Worm (Caenorhabditis elegans) whole organism, L1 larva: ENCODE data around the gene sipa-1.

ENCODE experiments used
- alr-1 ChIP-seq: fragments of 200-800 bp; sonication (Bioruptor generic); optimal IDR thresholded peaks from 2 replicates; lab custom pipeline; 2018; ENCODE audit warnings: borderline replicate concordance, mild to moderate bottlenecking, missing genetic modification characterization, missing compliant biosample characterization
- ceh-88 ChIP-seq: fragments of 200-800 bp; sonication (Bioruptor generic); IDR thresholded peaks from 2 replicates; pipeline ENCODE4 v1.3.6; 2022; ENCODE audit warnings: missing genetic modification characterization, missing compliant biosample characterization
- dpl-1 ChIP-seq, 3 experiments: fragments of 150-350 bp in 2 of 3; sonication (generic microtip) in 1 of 3; optimal IDR thresholded peaks; 2 replicates each; lab custom pipeline; 2014 to 2017; ENCODE audit warnings: missing biosample characterization in 3 of 3, missing genetic modification characterization in 3 of 3, missing genetic modification reagents in 3 of 3
- dsc-1 ChIP-seq: sonication (generic microtip); optimal IDR thresholded peaks from 2 replicates; lab custom pipeline; 2016; ENCODE audit warnings: mild to moderate bottlenecking, missing genetic modification characterization, missing compliant biosample characterization
- efl-1 ChIP-seq, 4 experiments: fragments of 150-350 bp; optimal IDR thresholded peaks in 3 of 4; peaks in 1 of 4; 1 replicate in 1 of 4; 2 replicates in 3 of 4; lab custom pipeline; 2014; ENCODE audit warnings: missing biosample characterization in 2 of 4, missing genetic modification characterization in 2 of 4, missing genetic modification reagents in 2 of 4
- egl-13 ChIP-seq: sonication (generic microtip); optimal IDR thresholded peaks from 2 replicates; lab custom pipeline; 2016; ENCODE audit warnings: missing genotype, missing genetic modification reagents, missing genetic modification characterization, missing compliant biosample characterization
- lin-13 ChIP-seq: fragments of 150-350 bp; optimal IDR thresholded peaks from 2 replicates; lab custom pipeline; 2014; ENCODE audit warnings: missing biosample characterization, missing genetic modification reagents, missing genetic modification characterization
- lir-3 ChIP-seq: sonication (generic microtip); optimal IDR thresholded peaks from 2 replicates; lab custom pipeline; 2016; ENCODE audit warnings: mild to moderate bottlenecking, missing genetic modification characterization, moderate library complexity, missing compliant biosample characterization; ENCODE audit not compliant: poor library complexity
- mab-9 ChIP-seq: fragments of 200-800 bp; sonication (Bioruptor generic); IDR thresholded peaks from 2 replicates; pipeline ENCODE4 v1.3.6; 2022; ENCODE audit warnings: missing genetic modification reagents, missing genetic modification characterization, missing compliant biosample characterization
- nhr-237 ChIP-seq: fragments of 150-350 bp; optimal IDR thresholded peaks from 2 replicates; lab custom pipeline; 2014; ENCODE audit warnings: missing biosample characterization, missing genetic modification characterization
- nhr-47 ChIP-seq: sonication (generic microtip); optimal IDR thresholded peaks from 2 replicates; lab custom pipeline; 2016; ENCODE audit warnings: mild to moderate bottlenecking, missing genetic modification characterization, moderate library complexity, missing compliant biosample characterization
- nhr-90 ChIP-seq: sonication (generic microtip); optimal IDR thresholded peaks from 2 replicates; lab custom pipeline; 2016; ENCODE audit warnings: mild to moderate bottlenecking, missing genetic modification characterization, missing compliant biosample characterization; ENCODE audit not compliant: poor library complexity
- unc-62 ChIP-seq: fragments of 150-350 bp; optimal IDR thresholded peaks from 2 replicates; lab custom pipeline; 2014; ENCODE audit warnings: missing biosample characterization, missing genetic modification reagents, missing genetic modification characterization
- ztf-11 ChIP-seq, 2 experiments: sonication (generic microtip); optimal IDR thresholded peaks; 2 replicates each; lab custom pipeline; 2016 to 2017; ENCODE audit warnings: missing genetic modification characterization in 2 of 2, missing biosample characterization in 1 of 2, missing compliant biosample characterization in 1 of 2

- TF ChIP-seq nhr-237 (tag; lab: Kevin White, UChicago) (no peak), nhr-90 (tag; lab: Kevin White, UChicago) (no peak), dsc-1 (tag; lab: Kevin White, UChicago) (no peak), ceh-88 (GFP tag; lab: Robert Waterston, UW) (no peak), unc-62 (no peak), lin-13 (no peak), dpl-1 (GFP tag; optimal IDR thresholded peaks at IDR 0.05; lab: Kevin White, UChicago) (no peak), ztf-11 (tag; optimal IDR thresholded peaks at IDR 0.05; lab: Kevin White, UChicago) (no peak), lir-3 (tag; lab: Kevin White, UChicago) (no peak), egl-13 (no peak), nhr-47 (tag; lab: Kevin White, UChicago) (no peak), alr-1 (no peak), mab-9 (GFP tag; lab: Robert Waterston, UW) (no peak), efl-1 (optimal IDR thresholded peaks at IDR 0.05; lab: Kevin White, UChicago) (no peak), efl-1 (GFP tag; optimal IDR thresholded peaks at IDR 0.05 in 1 of 2; lab: Kevin White, UChicago) (no peak)
Observed at ce11 chrV:11616813-11617212, 20.3 kb downstream of the sipa-1 start.
